Worm (Caenorhabditis elegans) whole organism, L4/young adult: ENCODE data around the gene atg-3.

Source experiments
- W03F9.2 ChIP-seq: fragments of 150-350 bp; optimal IDR thresholded peaks from 2 replicates; lab custom pipeline; 2014; ENCODE audit warnings: missing biosample characterization, missing genetic modification characterization
- dao-5 ChIP-seq: sonication (generic microtip); optimal IDR thresholded peaks from 2 replicates; lab custom pipeline; 2016; ENCODE audit warnings: missing genotype, missing genetic modification characterization, moderate library complexity, missing compliant biosample characterization
- him-1 ChIP-seq: sonication (generic microtip); optimal IDR thresholded peaks from 2 replicates; lab custom pipeline; 2016; ENCODE audit warnings: missing genotype, missing genetic modification reagents, missing genetic modification characterization, missing compliant biosample characterization

DNA sequence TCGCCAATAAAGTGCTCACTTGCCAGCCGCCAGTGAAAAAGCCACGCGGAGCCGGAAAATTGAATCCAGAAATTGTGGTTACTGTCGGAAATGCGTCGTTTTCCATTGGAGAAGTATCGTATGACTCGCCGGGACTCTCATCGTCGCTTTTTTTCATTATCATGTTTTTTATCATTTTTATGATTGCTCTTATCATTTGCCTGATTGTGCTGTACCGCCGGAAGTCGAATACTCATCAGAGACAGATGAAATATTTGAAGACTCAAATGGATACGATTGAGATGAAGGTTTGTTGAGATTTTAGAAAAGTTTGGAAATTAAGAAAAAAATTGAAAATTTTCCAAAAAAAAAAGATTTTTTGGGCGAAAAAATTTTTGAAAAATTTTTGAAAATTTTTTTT is 33.9 kb upstream of the atg-3 start:
- TF ChIP-seq him-1 (tag; lab: Kevin White, UChicago) (no peak), W03F9.2 (tag; lab: Kevin White, UChicago) (no peak), dao-5 (tag; lab: Kevin White, UChicago) (no peak)
